Worm (Caenorhabditis elegans) whole organism, L3 larva: ENCODE measurements around the gene Y57G11C.31.

ENCODE experiments used
- R02D3.7 ChIP-seq: fragments of 150-350 bp; optimal IDR thresholded peaks from 2 replicates; lab custom pipeline; 2014; ENCODE audit warnings: missing biosample characterization, missing genetic modification characterization
- aly-2 ChIP-seq: fragments of 150-350 bp; optimal IDR thresholded peaks from 2 replicates; lab custom pipeline; 2014; ENCODE audit warnings: missing biosample characterization, missing genetic modification characterization
- ama-1 ChIP-seq: fragments of 150-350 bp; optimal IDR thresholded peaks from 2 replicates; lab custom pipeline; 2018
- ceh-82 ChIP-seq: fragments of 150-350 bp; optimal IDR thresholded peaks from 2 replicates; lab custom pipeline; 2014; ENCODE audit warnings: missing biosample characterization, missing genetic modification characterization
- ceh-9 ChIP-seq: sonication (generic microtip); optimal IDR thresholded peaks from 2 replicates; lab custom pipeline; 2018; ENCODE audit warnings: missing biosample characterization, missing genetic modification characterization
- egl-27 ChIP-seq: sonication (generic microtip); optimal IDR thresholded peaks from 4 replicates; lab custom pipeline; 2017; ENCODE audit warnings: missing biosample characterization, missing genetic modification reagents, missing genetic modification characterization
- egl-5 ChIP-seq: fragments of 150-350 bp; optimal IDR thresholded peaks from 2 replicates; lab custom pipeline; 2017; ENCODE audit warnings: missing biosample characterization, missing genetic modification reagents, missing genetic modification characterization, inconsistent platforms
- elt-1 ChIP-seq: fragments of 150-350 bp; optimal IDR thresholded peaks from 2 replicates; lab custom pipeline; 2014; ENCODE audit warnings: missing biosample characterization, missing genetic modification characterization
- elt-2 ChIP-seq: sonication (generic microtip); optimal IDR thresholded peaks from 2 replicates; lab custom pipeline; 2016; ENCODE audit warnings: missing genetic modification reagents, mild to moderate bottlenecking, missing genetic modification characterization, missing compliant biosample characterization
- elt-3 ChIP-seq, 3 experiments: fragments of 150-350 bp in 1 of 3; sonication (generic microtip) in 2 of 3; optimal IDR thresholded peaks; 2 replicates in 2 of 3; 4 replicates in 1 of 3; lab custom pipeline; 2014 to 2017; ENCODE audit warnings: missing biosample characterization in 3 of 3, missing genetic modification characterization in 3 of 3
- fkh-10 ChIP-seq: sonication (generic microtip); optimal IDR thresholded peaks from 2 replicates; lab custom pipeline; 2017; ENCODE audit warnings: missing biosample characterization, missing genetic modification reagents, missing genetic modification characterization
- fos-1 ChIP-seq: fragments of 150-350 bp; optimal IDR thresholded peaks from 2 replicates; lab custom pipeline; 2014; ENCODE audit warnings: missing biosample characterization, missing genetic modification characterization
- hmg-11 ChIP-seq: sonication (generic microtip); optimal IDR thresholded peaks from 2 replicates; lab custom pipeline; 2016; ENCODE audit warnings: missing genetic modification characterization, missing compliant biosample characterization
- jun-1 ChIP-seq: fragments of 150-350 bp; optimal IDR thresholded peaks from 2 replicates; lab custom pipeline; 2014; ENCODE audit warnings: missing biosample characterization, missing genetic modification reagents, missing genetic modification characterization
- lin-15B ChIP-seq: fragments of 150-350 bp; optimal IDR thresholded peaks from 2 replicates; lab custom pipeline; 2014; ENCODE audit warnings: missing biosample characterization, missing genetic modification characterization
- lin-39 ChIP-seq: fragments of 150-350 bp; optimal IDR thresholded peaks from 2 replicates; lab custom pipeline; 2018; ENCODE audit warnings: missing biosample characterization, missing genetic modification reagents, missing genetic modification characterization
- lsy-12 ChIP-seq: sonication (generic microtip); optimal IDR thresholded peaks from 2 replicates; lab custom pipeline; 2016; ENCODE audit warnings: mild to moderate bottlenecking, missing genetic modification characterization, missing compliant biosample characterization
- mdl-1 ChIP-seq: fragments of 150-350 bp; optimal IDR thresholded peaks from 2 replicates; lab custom pipeline; 2014; ENCODE audit warnings: missing biosample characterization, missing genetic modification characterization
- mml-1 ChIP-seq: fragments of 150-350 bp; sonication (generic microtip); optimal IDR thresholded peaks from 3 replicates; lab custom pipeline; 2014; ENCODE audit warnings: missing biosample characterization, missing genetic modification characterization
- nhr-11 ChIP-seq: fragments of 150-350 bp; optimal IDR thresholded peaks from 2 replicates; lab custom pipeline; 2014; ENCODE audit warnings: missing biosample characterization, missing genetic modification characterization
- nhr-237 ChIP-seq: fragments of 150-350 bp; optimal IDR thresholded peaks from 2 replicates; lab custom pipeline; 2014; ENCODE audit warnings: missing biosample characterization, missing genetic modification characterization
- nhr-25 ChIP-seq: sonication (generic microtip); optimal IDR thresholded peaks from 2 replicates; lab custom pipeline; 2017; ENCODE audit warnings: missing biosample characterization, missing genetic modification characterization
- nhr-28 ChIP-seq: fragments of 150-350 bp; optimal IDR thresholded peaks from 2 replicates; lab custom pipeline; 2014; ENCODE audit warnings: missing biosample characterization, missing genetic modification characterization
- nhr-67 ChIP-seq: fragments of 150-350 bp; optimal IDR thresholded peaks from 2 replicates; lab custom pipeline; 2014; ENCODE audit warnings: missing biosample characterization, missing genetic modification characterization
- pha-4 ChIP-seq: fragments of 150-350 bp; optimal IDR thresholded peaks from 2 replicates; lab custom pipeline; 2014; ENCODE audit warnings: missing biosample characterization, missing genetic modification reagents, missing genetic modification characterization
- snpc-4 ChIP-seq: fragments of 150-350 bp; optimal IDR thresholded peaks from 2 replicates; lab custom pipeline; 2014; ENCODE audit warnings: missing biosample characterization, missing genetic modification characterization
- tbx-2 ChIP-seq: sonication (generic microtip); optimal IDR thresholded peaks from 2 replicates; lab custom pipeline; 2016; ENCODE audit warnings: mild to moderate bottlenecking, missing genetic modification characterization, missing compliant biosample characterization
- ztf-11 ChIP-seq: fragments of 150-350 bp; optimal IDR thresholded peaks from 2 replicates; lab custom pipeline; 2014; ENCODE audit warnings: missing biosample characterization, missing genetic modification characterization

Gene Y57G11C.31

DNA sequence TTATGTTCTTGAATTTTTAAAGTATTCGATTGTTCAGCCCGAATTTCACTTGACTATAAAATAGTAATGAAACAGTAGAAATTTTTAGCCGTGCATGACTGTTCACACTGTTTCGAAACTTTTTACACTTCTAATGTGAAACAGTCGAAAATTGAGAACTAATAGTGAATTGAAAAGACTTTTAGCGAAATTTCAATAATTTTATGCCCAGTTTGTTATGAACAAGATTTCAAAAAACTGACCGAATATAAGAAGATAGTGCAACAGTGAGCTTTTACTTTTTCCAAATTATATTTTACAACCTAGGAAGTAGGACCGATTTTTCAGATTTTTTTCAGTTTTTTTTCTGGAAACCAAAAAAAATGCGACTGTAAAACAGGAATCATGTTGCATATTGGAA lies 27.8 kb downstream of the Y57G11C.31 start:
- TF ChIP-seq nhr-11 = no peak
- TF ChIP-seq, all 47 proteins: peak for 0

DNA sequence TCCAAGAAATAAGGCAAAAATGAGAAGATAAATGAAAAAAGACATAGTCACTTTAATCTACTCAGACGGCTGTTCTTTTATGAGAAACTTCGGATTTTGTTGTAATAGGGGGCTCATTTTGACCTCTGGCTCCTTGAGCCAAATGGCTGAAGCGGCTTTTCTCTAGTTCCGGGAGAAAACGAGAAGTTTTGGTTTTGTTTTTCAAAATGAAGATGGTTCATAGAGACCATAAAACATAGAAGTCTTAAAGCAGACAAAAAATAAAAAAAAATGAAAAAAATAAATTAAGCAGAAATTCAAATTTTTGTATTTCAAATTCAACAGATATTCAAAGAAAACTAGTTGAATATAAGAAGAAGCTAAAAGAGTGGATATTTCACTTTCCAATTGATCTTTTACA lies 29.1 kb downstream of the Y57G11C.31 start, which contains the start of gene Y57G11C.41:
TSS of gene Y57G11C.41 (minus strand) at position 101 of the 400 bp plus-strand sequence.
- TF ChIP-seq lin-39 (tag; lab: Kevin White, UChicago) = no peak
- TF ChIP-seq elt-2 (tag; lab: Kevin White, UChicago) = no peak
- TF ChIP-seq snpc-4 (tag; lab: Kevin White, UChicago) = no peak
- TF ChIP-seq aly-2 (tag; lab: Kevin White, UChicago) = no peak
- TF ChIP-seq ceh-9 (tag; lab: Kevin White, UChicago) = no peak
- TF ChIP-seq nhr-237 (tag; lab: Kevin White, UChicago) = no peak
- no peak for TF ChIP-seq nhr-25
- no peak for TF ChIP-seq elt-1 (tag; lab: Kevin White, UChicago)
- no peak for TF ChIP-seq nhr-28 (tag; lab: Kevin White, UChicago)
- TF ChIP-seq lin-15B = no peak

ce11 chrIV:14709286-14709685 lies 32.1 kb downstream of the Y57G11C.31 start, which contains the start of gene lgc-7:
lgc-7 (plus strand) TSS chrIV:14709586.
- TF ChIP-seq ceh-82 (tag; lab: Kevin White, UChicago) (no peak), lsy-12 (tag; lab: Kevin White, UChicago) (no peak), elt-3 (tag; optimal IDR thresholded peaks at IDR 0.05; lab: Kevin White, UChicago) (no peak), pha-4 (tag; lab: Kevin White, UChicago) (no peak), nhr-67 (tag; lab: Kevin White, UChicago) (no peak), egl-5 (tag; lab: Kevin White, UChicago) (no peak), ceh-9 (tag; lab: Kevin White, UChicago) (no peak), elt-2 (tag; lab: Kevin White, UChicago) (no peak), nhr-11 (no peak), lin-15B (no peak), mml-1 (no peak), mdl-1 (tag; lab: Kevin White, UChicago) (no peak)
- TF ChIP-seq, all 47 proteins: peak for 0

ce11 chrIV:14715500-14715899 lies 38.3 kb downstream of the Y57G11C.31 start, which contains the start of gene lgc-8:
lgc-8 (plus strand) TSS chrIV:14715800.
- TF ChIP-seq aly-2 (tag; lab: Kevin White, UChicago) = no peak
- no peak for TF ChIP-seq egl-27 (tag; lab: Kevin White, UChicago)
- TF ChIP-seq jun-1 (tag; lab: Kevin White, UChicago) = no peak
- no peak for TF ChIP-seq R02D3.7 (tag; lab: Kevin White, UChicago)
- no peak for TF ChIP-seq ceh-9 (tag; lab: Kevin White, UChicago)
- no peak for TF ChIP-seq lin-39 (tag; lab: Kevin White, UChicago)
- TF ChIP-seq lin-15B = no peak
- TF ChIP-seq fos-1 = no peak
- TF ChIP-seq mml-1 = no peak

ce11 chrIV:14728225-14728624 lies 51.1 kb downstream of the Y57G11C.31 start, which contains the start of gene Y57G11C.42:
Y57G11C.42 (plus strand) TSS chrIV:14728525.
- no peak for TF ChIP-seq elt-1 (tag; lab: Kevin White, UChicago)
- TF ChIP-seq R02D3.7 (tag; lab: Kevin White, UChicago) = no peak
- TF ChIP-seq nhr-28 (tag; lab: Kevin White, UChicago) = no peak
- TF ChIP-seq ztf-11 (tag; lab: Kevin White, UChicago) = no peak
- no peak for TF ChIP-seq fkh-10
- no peak for TF ChIP-seq tbx-2 (tag; lab: Kevin White, UChicago)
- TF ChIP-seq elt-3 (tag; optimal IDR thresholded peaks at IDR 0.05; lab: Kevin White, UChicago) = no peak

DNA sequence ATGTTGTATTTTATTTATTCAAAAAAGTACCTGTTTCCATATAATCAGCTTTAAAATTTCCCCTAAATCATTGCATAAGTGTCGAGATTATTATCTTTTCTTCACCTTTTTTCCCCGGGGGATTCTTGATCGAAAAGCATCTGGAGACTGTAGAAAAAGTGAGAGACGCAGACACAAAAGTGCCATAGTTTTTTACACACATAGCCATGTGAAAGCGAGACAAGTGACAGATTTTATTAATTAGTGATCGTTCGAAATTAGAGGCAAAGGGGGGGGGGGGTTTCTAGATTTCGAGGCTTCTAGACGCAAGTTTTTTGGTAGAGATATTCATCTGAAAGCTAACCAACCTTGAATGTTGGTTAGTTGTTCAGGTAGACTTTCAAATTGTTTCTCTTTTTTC lies 52.1 kb downstream of the Y57G11C.31 start:
- TF ChIP-seq fkh-10 = no peak
- no peak for TF ChIP-seq hmg-11 (tag; lab: Kevin White, UChicago)
- TF ChIP-seq nhr-25 = peak; percentile 81
- TF ChIP-seq ama-1 (lab: Kevin White, UChicago) = no peak
- TF ChIP-seq elt-1 (tag; lab: Kevin White, UChicago) = peak; percentile 68
- no peak for TF ChIP-seq jun-1 (tag; lab: Kevin White, UChicago)
- TF ChIP-seq aly-2 (tag; lab: Kevin White, UChicago) = no peak
- no peak for TF ChIP-seq mdl-1 (tag; lab: Kevin White, UChicago)
